Fruit fly (Drosophila melanogaster) whole organism, embryonic: ENCODE measurements around the gene CG18581.
A peak's percentile ranks its signal among the peaks of the same experiment; 100 is the strongest.

ENCODE experiments used
- CG15601 ChIP-seq: fragments of 200-800 bp; sonication (Bioruptor generic); optimal IDR thresholded peaks from 3 replicates; lab custom pipeline; 2019; ENCODE audit warnings: missing biosample characterization, mild to moderate bottlenecking, missing genetic modification characterization, moderate library complexity
- YL-1 ChIP-seq: fragments of 200-800 bp; sonication (Bioruptor generic); optimal IDR thresholded peaks from 3 replicates; lab custom pipeline; 2017; ENCODE audit warnings: missing biosample characterization, mild to moderate bottlenecking, missing genetic modification characterization
- crc ChIP-seq: fragments of 200-800 bp; sonication (Bioruptor generic); optimal IDR thresholded peaks from 2 replicates; lab custom pipeline; 2016; ENCODE audit warnings: missing biosample characterization, missing genetic modification characterization
- kay ChIP-seq: fragments of 200-800 bp; sonication (Bioruptor generic); optimal IDR thresholded peaks from 2 replicates; lab custom pipeline; 2016; ENCODE audit warnings: missing biosample characterization, missing genetic modification characterization
- prd ChIP-seq, 3 experiments: fragments of >200 bp in 2 of 3; fragments of 200-800 bp in 1 of 3; sonication (Bioruptor generic) in 1 of 3; optimal IDR thresholded peaks in 2 of 3; IDR thresholded peaks in 1 of 3; 2 replicates in 2 of 3; 3 replicates in 1 of 3; pipeline versions ENCODE4 v1.3.6 to Lab custom; 2017 to 2022; ENCODE audit warnings: missing biosample characterization in 1 of 3, missing genetic modification characterization in 1 of 3

DNA sequence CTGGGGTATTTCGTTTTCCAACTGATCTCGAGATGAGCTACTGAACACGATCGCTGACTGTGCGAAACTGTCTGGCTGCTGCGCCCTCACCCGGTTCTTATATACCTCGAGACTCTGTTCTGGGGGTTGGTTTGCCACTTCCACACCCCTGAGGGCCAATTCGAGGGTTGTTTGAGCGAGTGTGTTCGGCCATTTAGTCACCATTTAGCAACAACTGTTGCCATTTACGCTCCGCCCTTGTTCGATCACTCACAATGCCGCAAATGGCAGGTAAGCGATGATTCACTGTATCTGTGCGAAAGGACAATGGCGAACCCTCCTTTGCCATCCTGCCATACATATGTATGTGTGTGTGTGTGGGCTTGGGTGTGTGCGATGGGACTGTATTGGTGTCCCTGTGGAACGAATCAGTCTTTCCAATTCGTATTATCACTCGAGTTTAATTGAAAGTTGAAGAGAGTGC, 6.1 kb downstream of the CG18581 start, which contains the start of gene ind:
- no peak for TF ChIP-seq kay
- TF ChIP-seq CG15601 (tag; lab: Kevin White, UChicago) = no peak
- TF ChIP-seq prd (optimal IDR thresholded peaks at IDR 0.05; lab: Kevin White, UChicago) = no peak
- TF ChIP-seq prd (GFP tag; IDR thresholded peaks at IDR 0.05; lab: Robert Waterston, UW) = peak; percentile 37; the same call in 1 of the 3 replicates
- no peak for TF ChIP-seq YL-1
- no peak for TF ChIP-seq crc (GFP tag; lab: Kevin White, UChicago)
